Worm (Caenorhabditis elegans) whole organism, L3 larva: ENCODE data around the gene aptf-4.

Experiments used
- R02D3.7 ChIP-seq: fragments of 150-350 bp; optimal IDR thresholded peaks from 2 replicates; lab custom pipeline; 2014; ENCODE audit warnings: missing biosample characterization, missing genetic modification characterization
- ZK546.5 ChIP-seq: sonication (generic microtip); optimal IDR thresholded peaks from 2 replicates; lab custom pipeline; 2017; ENCODE audit warnings: missing biosample characterization, missing genetic modification characterization
- ama-1 ChIP-seq: fragments of 150-350 bp; optimal IDR thresholded peaks from 2 replicates; lab custom pipeline; 2018
- ceh-82 ChIP-seq: fragments of 150-350 bp; optimal IDR thresholded peaks from 2 replicates; lab custom pipeline; 2014; ENCODE audit warnings: missing biosample characterization, missing genetic modification characterization
- ceh-9 ChIP-seq: sonication (generic microtip); optimal IDR thresholded peaks from 2 replicates; lab custom pipeline; 2018; ENCODE audit warnings: missing biosample characterization, missing genetic modification characterization
- daf-12 ChIP-seq: fragments of 150-350 bp; optimal IDR thresholded peaks from 2 replicates; lab custom pipeline; 2014; ENCODE audit warnings: missing biosample characterization, missing genetic modification reagents, missing genetic modification characterization
- egl-5 ChIP-seq: fragments of 150-350 bp; optimal IDR thresholded peaks from 2 replicates; lab custom pipeline; 2017; ENCODE audit warnings: missing biosample characterization, missing genetic modification reagents, missing genetic modification characterization, inconsistent platforms
- elt-2 ChIP-seq: sonication (generic microtip); optimal IDR thresholded peaks from 2 replicates; lab custom pipeline; 2016; ENCODE audit warnings: missing genetic modification reagents, mild to moderate bottlenecking, missing genetic modification characterization, missing compliant biosample characterization
- elt-3 ChIP-seq, 3 experiments: fragments of 150-350 bp in 1 of 3; sonication (generic microtip) in 2 of 3; optimal IDR thresholded peaks; 2 replicates in 2 of 3; 4 replicates in 1 of 3; lab custom pipeline; 2014 to 2017; ENCODE audit warnings: missing biosample characterization in 3 of 3, missing genetic modification characterization in 3 of 3
- eor-1 ChIP-seq, 2 experiments: fragments of 150-350 bp; optimal IDR thresholded peaks; 2 replicates each; lab custom pipeline; 2014 to 2018; ENCODE audit warnings: missing biosample characterization in 2 of 2, missing genetic modification characterization in 2 of 2
- fkh-10 ChIP-seq: sonication (generic microtip); optimal IDR thresholded peaks from 2 replicates; lab custom pipeline; 2017; ENCODE audit warnings: missing biosample characterization, missing genetic modification reagents, missing genetic modification characterization
- fkh-2 ChIP-seq: fragments of 150-350 bp; optimal IDR thresholded peaks from 2 replicates; lab custom pipeline; 2014; ENCODE audit warnings: missing biosample characterization, missing genetic modification reagents, missing genetic modification characterization
- hmg-11 ChIP-seq: sonication (generic microtip); optimal IDR thresholded peaks from 2 replicates; lab custom pipeline; 2016; ENCODE audit warnings: missing genetic modification characterization, missing compliant biosample characterization
- lin-15B ChIP-seq: fragments of 150-350 bp; optimal IDR thresholded peaks from 2 replicates; lab custom pipeline; 2014; ENCODE audit warnings: missing biosample characterization, missing genetic modification characterization
- lin-39 ChIP-seq: fragments of 150-350 bp; optimal IDR thresholded peaks from 2 replicates; lab custom pipeline; 2018; ENCODE audit warnings: missing biosample characterization, missing genetic modification reagents, missing genetic modification characterization
- lsy-12 ChIP-seq: sonication (generic microtip); optimal IDR thresholded peaks from 2 replicates; lab custom pipeline; 2016; ENCODE audit warnings: mild to moderate bottlenecking, missing genetic modification characterization, missing compliant biosample characterization
- mdl-1 ChIP-seq: fragments of 150-350 bp; optimal IDR thresholded peaks from 2 replicates; lab custom pipeline; 2014; ENCODE audit warnings: missing biosample characterization, missing genetic modification characterization
- mml-1 ChIP-seq: fragments of 150-350 bp; sonication (generic microtip); optimal IDR thresholded peaks from 3 replicates; lab custom pipeline; 2014; ENCODE audit warnings: missing biosample characterization, missing genetic modification characterization
- nfya-1 ChIP-seq: sonication (generic microtip); optimal IDR thresholded peaks from 2 replicates; lab custom pipeline; 2017; ENCODE audit warnings: missing genetic modification characterization, mild to moderate bottlenecking, missing compliant biosample characterization, antibody characterized with exemption, moderate library complexity; ENCODE audit not compliant: insufficient read depth
- nhr-11 ChIP-seq: fragments of 150-350 bp; optimal IDR thresholded peaks from 2 replicates; lab custom pipeline; 2014; ENCODE audit warnings: missing biosample characterization, missing genetic modification characterization
- nhr-12 ChIP-seq: fragments of 150-350 bp; optimal IDR thresholded peaks from 2 replicates; lab custom pipeline; 2014; ENCODE audit warnings: missing biosample characterization, missing genetic modification characterization
- nhr-237 ChIP-seq: fragments of 150-350 bp; optimal IDR thresholded peaks from 2 replicates; lab custom pipeline; 2014; ENCODE audit warnings: missing biosample characterization, missing genetic modification characterization
- nhr-28 ChIP-seq: fragments of 150-350 bp; optimal IDR thresholded peaks from 2 replicates; lab custom pipeline; 2014; ENCODE audit warnings: missing biosample characterization, missing genetic modification characterization
- nhr-43 ChIP-seq: sonication (generic microtip); optimal IDR thresholded peaks from 2 replicates; lab custom pipeline; 2016; ENCODE audit warnings: mild to moderate bottlenecking, missing genetic modification characterization, missing compliant biosample characterization; ENCODE audit not compliant: poor library complexity, severe bottlenecking
- nhr-76 ChIP-seq: fragments of 150-350 bp; sonication (generic microtip); optimal IDR thresholded peaks from 5 replicates; lab custom pipeline; 2014; ENCODE audit warnings: missing biosample characterization, missing genetic modification characterization
- nhr-77 ChIP-seq: fragments of 150-350 bp; optimal IDR thresholded peaks from 2 replicates; lab custom pipeline; 2014; ENCODE audit warnings: missing biosample characterization, missing genetic modification characterization
- pha-4 ChIP-seq: fragments of 150-350 bp; optimal IDR thresholded peaks from 2 replicates; lab custom pipeline; 2014; ENCODE audit warnings: missing biosample characterization, missing genetic modification reagents, missing genetic modification characterization
- skn-1 ChIP-seq: fragments of 150-350 bp; optimal IDR thresholded peaks from 2 replicates; lab custom pipeline; 2014; ENCODE audit warnings: missing biosample characterization, missing genetic modification characterization
- snpc-4 ChIP-seq: fragments of 150-350 bp; optimal IDR thresholded peaks from 2 replicates; lab custom pipeline; 2014; ENCODE audit warnings: missing biosample characterization, missing genetic modification characterization
- unc-39 ChIP-seq: sonication (generic microtip); optimal IDR thresholded peaks from 4 replicates; lab custom pipeline; 2017; ENCODE audit warnings: missing biosample characterization, missing genetic modification characterization
- unc-62 ChIP-seq: fragments of 150-350 bp; sonication (generic microtip); optimal IDR thresholded peaks from 4 replicates; lab custom pipeline; 2014; ENCODE audit warnings: missing biosample characterization, missing genetic modification reagents, missing genetic modification characterization
- zag-1 ChIP-seq: fragments of 150-350 bp; optimal IDR thresholded peaks from 2 replicates; lab custom pipeline; 2014; ENCODE audit warnings: missing biosample characterization, missing genetic modification characterization
- ztf-11 ChIP-seq: fragments of 150-350 bp; optimal IDR thresholded peaks from 2 replicates; lab custom pipeline; 2014; ENCODE audit warnings: missing biosample characterization, missing genetic modification characterization
- ztf-4 ChIP-seq: fragments of 150-350 bp; optimal IDR thresholded peaks from 2 replicates; lab custom pipeline; 2014; ENCODE audit warnings: missing biosample characterization, missing genetic modification characterization

Gene aptf-4

ce11 chrII:8588442-8588841 is 2.3 kb upstream of the aptf-4 start:
- TF ChIP-seq pha-4 (tag; lab: Kevin White, UChicago) (no peak), elt-2 (no peak), snpc-4 (tag; lab: Kevin White, UChicago) (no peak), hmg-11 (tag; lab: Kevin White, UChicago) (no peak), skn-1 (tag; lab: Kevin White, UChicago) (no peak), R02D3.7 (tag; lab: Kevin White, UChicago) (no peak), nhr-76 (tag; lab: Kevin White, UChicago) (no peak), nhr-237 (tag; lab: Kevin White, UChicago) (no peak), lin-15B (tag; lab: Kevin White, UChicago) (no peak), unc-62 (GFP tag; lab: Kevin White, UChicago) (no peak), ceh-9 (no peak), mdl-1 (tag; lab: Kevin White, UChicago) (no peak), nhr-77 (no peak), eor-1 (tag; optimal IDR thresholded peaks at IDR 0.05; lab: Kevin White, UChicago) (no peak), elt-3 (tag; optimal IDR thresholded peaks at IDR 0.05; lab: Kevin White, UChicago) (no peak), fkh-10 (GFP tag; lab: Kevin White, UChicago) (no peak), ztf-11 (tag; lab: Kevin White, UChicago) (no peak), egl-5 (no peak), daf-12 (no peak), nhr-28 (no peak)

DNA sequence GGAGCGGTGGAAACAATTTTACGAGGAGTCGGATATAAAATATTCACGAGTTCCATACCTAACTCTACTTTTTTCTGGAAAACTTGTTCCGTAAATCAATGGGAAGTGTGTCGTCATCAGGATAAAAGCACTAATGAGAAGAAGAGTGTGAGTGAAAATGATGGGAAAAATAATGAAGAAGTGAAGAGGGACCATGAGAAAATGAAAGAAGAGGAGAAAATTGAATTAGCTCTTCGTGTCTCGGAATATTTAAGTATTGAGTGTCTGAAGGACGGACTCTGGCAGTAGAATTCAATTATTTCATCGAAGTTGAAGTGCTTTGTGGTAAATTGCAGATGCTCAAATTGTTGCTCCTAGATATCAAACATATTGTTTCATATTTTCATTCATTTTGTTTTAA is 1.6 kb upstream of the aptf-4 start:
- no peak for TF ChIP-seq nhr-12 (tag; lab: Kevin White, UChicago)
- TF ChIP-seq fkh-10 (GFP tag; lab: Kevin White, UChicago): peak; percentile 47
- TF ChIP-seq nfya-1 (tag; lab: Kevin White, UChicago): peak; percentile 30
- no peak for TF ChIP-seq hmg-11 (tag; lab: Kevin White, UChicago)
- TF ChIP-seq nhr-28: no peak
- TF ChIP-seq, all 47 proteins: peak for 2

DNA sequence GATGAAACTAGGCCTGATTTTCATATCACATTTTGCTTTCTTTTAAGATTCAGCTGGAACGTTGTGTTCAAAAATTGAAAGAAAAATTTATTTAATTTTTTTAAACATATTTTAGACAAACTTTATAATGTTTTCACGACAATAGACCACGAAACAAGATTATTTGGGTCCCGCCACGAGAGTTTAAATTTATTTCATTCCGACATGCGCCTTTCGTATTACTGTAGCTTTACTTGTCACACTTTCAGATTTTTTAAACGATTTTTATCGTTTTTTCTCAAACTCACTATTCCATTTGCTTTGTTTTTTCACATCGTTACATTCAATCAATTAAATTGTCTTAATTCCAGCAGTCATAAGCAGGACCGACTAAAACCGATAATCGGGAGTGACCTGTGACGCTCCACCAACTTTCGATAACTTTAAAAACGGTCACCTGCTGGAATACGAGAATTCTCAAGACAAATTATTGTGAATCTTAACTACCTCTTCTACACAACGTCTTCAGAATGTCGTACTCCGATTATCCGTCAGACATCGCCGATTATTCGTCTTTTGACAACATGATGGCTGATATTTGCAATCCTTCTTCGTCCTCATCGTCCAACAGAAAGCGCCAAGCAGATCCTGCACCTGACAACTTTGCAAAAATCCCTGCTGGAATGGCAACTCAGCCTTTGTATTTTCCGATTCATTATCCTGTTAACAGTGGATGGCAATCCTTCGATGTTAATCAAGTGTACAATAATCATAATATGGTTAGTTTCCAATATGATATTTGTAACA is 3.2 kb downstream of the aptf-4 start, which contains the start of gene aptf-3:
TSS of gene aptf-3 (plus strand) at position 351 of the 786 bp plus-strand sequence.
- TF ChIP-seq zag-1 (tag; lab: Kevin White, UChicago): no peak
- TF ChIP-seq skn-1 (tag; lab: Kevin White, UChicago): no peak
- TF ChIP-seq R02D3.7 (tag; lab: Kevin White, UChicago): no peak
- TF ChIP-seq nhr-43 (tag; lab: Kevin White, UChicago): no peak
- TF ChIP-seq nhr-11 (tag; lab: Kevin White, UChicago): no peak
- TF ChIP-seq ama-1 (lab: Kevin White, UChicago): no peak
- no peak for TF ChIP-seq ztf-4 (tag; lab: Kevin White, UChicago)
- no peak for TF ChIP-seq lin-39
- no peak for TF ChIP-seq ztf-11 (tag; lab: Kevin White, UChicago)
- no peak for TF ChIP-seq fkh-2 (tag; lab: Kevin White, UChicago)

DNA sequence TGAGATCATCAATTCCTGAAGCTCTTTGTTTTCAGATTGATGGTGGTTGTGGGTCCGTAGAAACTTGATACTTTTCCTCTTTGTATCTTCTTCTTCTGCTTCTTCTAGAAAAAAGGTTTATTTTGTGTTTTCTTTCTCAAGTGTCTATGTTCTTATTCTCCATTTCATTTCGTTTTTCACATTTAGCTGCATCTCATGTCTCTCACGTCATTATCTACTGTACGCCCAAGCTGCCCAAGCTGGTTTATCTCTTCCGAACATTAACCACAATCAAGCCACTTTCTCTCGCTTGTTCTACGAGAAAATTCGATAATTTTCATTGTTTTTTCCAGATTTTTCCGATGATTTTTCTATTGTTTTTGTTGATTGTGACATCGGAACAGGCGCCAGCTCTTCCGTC is 8.4 kb downstream of the aptf-4 start, which contains the start of gene F28C6.5:
TSS of gene F28C6.5 (plus strand) at position 301 of the 400 bp plus-strand sequence.
- TF ChIP-seq nhr-28 (no peak), ceh-82 (tag; lab: Kevin White, UChicago) (no peak), R02D3.7 (tag; lab: Kevin White, UChicago) (no peak), lsy-12 (tag; lab: Kevin White, UChicago) (no peak), nhr-77 (no peak), pha-4 (tag; lab: Kevin White, UChicago) (no peak)

- TF ChIP-seq egl-5 (no peak), skn-1 (tag; lab: Kevin White, UChicago) (no peak), hmg-11 (tag; lab: Kevin White, UChicago) (no peak), unc-39 (tag; lab: Kevin White, UChicago) (no peak), elt-3 (tag; optimal IDR thresholded peaks at IDR 0.05; lab: Kevin White, UChicago) (no peak), lsy-12 (tag; lab: Kevin White, UChicago) (no peak), fkh-10 (GFP tag; lab: Kevin White, UChicago) (no peak), ZK546.5 (tag; lab: Kevin White, UChicago) (no peak), elt-2 (no peak), nhr-12 (tag; lab: Kevin White, UChicago) (no peak), mml-1 (no peak)
- TF ChIP-seq, all 47 proteins: peak for 0
Observed at ce11 chrII:8600165-8600564, 9.4 kb downstream of the aptf-4 start, which contains the start of gene pigg-1. TSS of gene pigg-1 (minus strand) at chrII:8600265.
